Fruit fly (Drosophila melanogaster): ENCODE results near the gene CG8679.

CG8679 gene

dm6 chr2L:21218240-21218911 lies at the start of gene CG8679 (continued):
- TF ChIP-seq CG11247 (GFP tag; IDR thresholded peaks at IDR 0.05) (no peak), CG4360 (GFP tag; IDR thresholded peaks at IDR 0.05) (0 out of 2 replicates have a peak, but pooled peaks have one; percentile 26), stwl (tag; optimal IDR thresholded peaks at IDR 0.05) (peak; percentile 58), CG2889 (GFP tag; IDR thresholded peaks at IDR 0.05) (no peak), NFAT (GFP tag; IDR thresholded peaks at IDR 0.05) (no peak), zf30C (GFP tag; optimal IDR thresholded peaks at IDR 0.05) (no peak), CG13424 (tag; optimal IDR thresholded peaks at IDR 0.05) (no peak), org-1 (GFP tag; optimal IDR thresholded peaks at IDR 0.05) (peak; percentile 40), CkIIα-i1 (GFP tag; IDR thresholded peaks at IDR 0.05) (no peak), CG2875 (GFP tag; optimal IDR thresholded peaks at IDR 0.05) (no peak), shn (GFP tag; optimal IDR thresholded peaks at IDR 0.05) (no peak), CG13123 (GFP tag; optimal IDR thresholded peaks at IDR 0.05) (no peak), CG8388 (GFP tag; optimal IDR thresholded peaks at IDR 0.05) (no peak), Usf (GFP tag; optimal IDR thresholded peaks at IDR 0.05) (no peak), CG15514 (GFP tag; optimal IDR thresholded peaks at IDR 0.05) (peak; percentile 98), CG3995 (GFP tag; optimal IDR thresholded peaks at IDR 0.05) (no peak), zfh1 (GFP tag; IDR thresholded peaks at IDR 0.05) (no peak), Atf-2 (GFP tag; optimal IDR thresholded peaks at IDR 0.05) (no peak), Oli (tag; optimal IDR thresholded peaks at IDR 0.05) (no peak), bowl (GFP tag; IDR thresholded peaks at IDR 0.05) (no peak), ap (GFP tag; IDR thresholded peaks at IDR 0.05) (no peak), ems (GFP tag; optimal IDR thresholded peaks at IDR 0.05) (no peak), Vsx1 (GFP tag; optimal IDR thresholded peaks at IDR 0.05) (no peak), peb (GFP tag; IDR thresholded peaks at IDR 0.05) (no peak), h (optimal IDR thresholded peaks at IDR 0.05) (no peak), CG7556 (GFP tag; optimal IDR thresholded peaks at IDR 0.05) (no peak), gsb (GFP tag; IDR thresholded peaks at IDR 0.05) (no peak), Dbx (GFP tag; IDR thresholded peaks at IDR 0.05) (no peak), otp (GFP tag; IDR thresholded peaks at IDR 0.05) (peak; percentile 54; the same call in 1 of the 3 replicates), repo (GFP tag; optimal IDR thresholded peaks at IDR 0.05) (no peak), pan (optimal IDR thresholded peaks at IDR 0.05) (no peak), pan (GFP tag; optimal IDR thresholded peaks at IDR 0.05 in 1 of 2, IDR thresholded peaks at IDR 0.05 in 1 of 2) (no peak), CG14710 (tag; optimal IDR thresholded peaks at IDR 0.05) (peak; percentile 39), Atf3 (GFP tag; optimal IDR thresholded peaks at IDR 0.05) (no peak), CG1647 (GFP tag; optimal IDR thresholded peaks at IDR 0.05) (no peak), amos (GFP tag; IDR thresholded peaks at IDR 0.05; ENCODE audit: partially characterized antibody) (peak; percentile 49; the same call in 1 of the 2 replicates), Bteb2 (GFP tag; optimal IDR thresholded peaks at IDR 0.05) (no peak), CG10654 (GFP tag; optimal IDR thresholded peaks at IDR 0.05) (no peak), maf-S (GFP tag; optimal IDR thresholded peaks at IDR 0.05) (no peak), lmd (GFP tag; IDR thresholded peaks at IDR 0.05) (no peak), trem (tag; optimal IDR thresholded peaks at IDR 0.05) (peak; percentile 86), Hey (tag; optimal IDR thresholded peaks at IDR 0.05) (no peak), Dll (GFP tag; IDR thresholded peaks at IDR 0.05; ENCODE audit: partially characterized antibody) (peak; percentile 48; the same call in 1 of the 4 replicates), ftz-f1 (GFP tag; optimal IDR thresholded peaks at IDR 0.05) (peak; percentile 97), CG7745 (tag; optimal IDR thresholded peaks at IDR 0.05) (no peak), CG17359 (tag; optimal IDR thresholded peaks at IDR 0.05) (no peak), Hsf (GFP tag; optimal IDR thresholded peaks at IDR 0.05) (no peak), CG2116 (GFP tag; optimal IDR thresholded peaks at IDR 0.05) (peak; percentile 53), CG33213 (GFP tag; optimal IDR thresholded peaks at IDR 0.05) (no peak), gce (GFP tag; IDR thresholded peaks at IDR 0.05) (no peak), jing (GFP tag; optimal IDR thresholded peaks at IDR 0.05) (no peak), CG6683 (GFP tag; optimal IDR thresholded peaks at IDR 0.05) (no peak)

All from whole organism, embryonic.